Fruit fly (Drosophila melanogaster) whole organism, pupa: Measurements from ENCODE around the gene twe.
A peak's percentile ranks its signal among the peaks of the same experiment; 100 is the strongest.

Experiments used
- CG10348 ChIP-seq: fragments of 200-800 bp; sonication (Bioruptor generic); IDR thresholded peaks from 2 replicates; pipeline ENCODE4 v1.3.6; 2022; ENCODE audit warnings: missing biosample characterization, missing genetic modification characterization
- CG12605 ChIP-seq: fragments of 200-800 bp; sonication (Bioruptor generic); IDR thresholded peaks from 2 replicates; pipeline ENCODE4 v1.3.6; 2022; ENCODE audit warnings: missing biosample characterization, missing genetic modification characterization
- CG13204 ChIP-seq: fragments of 200-800 bp; sonication (Bioruptor generic); optimal IDR thresholded peaks from 2 replicates; lab custom pipeline; 2018; ENCODE audit warnings: missing biosample characterization, mild to moderate bottlenecking, missing genetic modification characterization, moderate library complexity
- CG14655 ChIP-seq: fragments of 200-800 bp; sonication (Bioruptor generic); optimal IDR thresholded peaks from 3 replicates; lab custom pipeline; 2017; ENCODE audit warnings: mild to moderate bottlenecking, missing biosample characterization, missing genetic modification reagents, missing genetic modification characterization
- CG15710 ChIP-seq: fragments of 200-800 bp; sonication (Bioruptor generic); optimal IDR thresholded peaks from 2 replicates; lab custom pipeline; 2018; ENCODE audit warnings: missing biosample characterization, mild to moderate bottlenecking, missing genetic modification characterization, moderate library complexity
- CG17806 ChIP-seq: fragments of 200-800 bp; sonication (Bioruptor generic); optimal IDR thresholded peaks from 2 replicates; lab custom pipeline; 2018; ENCODE audit warnings: missing biosample characterization, mild to moderate bottlenecking, missing genetic modification characterization, moderate library complexity
- CG32121 ChIP-seq: fragments of 200-800 bp; sonication (Bioruptor generic); IDR thresholded peaks from 2 replicates; pipeline ENCODE4 v1.3.6; 2022; ENCODE audit warnings: missing biosample characterization, missing genetic modification characterization
- CG34367 ChIP-seq: fragments of 200-800 bp; sonication (Bioruptor generic); optimal IDR thresholded peaks from 2 replicates; lab custom pipeline; 2018; ENCODE audit warnings: missing biosample characterization, mild to moderate bottlenecking, missing genetic modification characterization
- CG4496 ChIP-seq: fragments of 200-800 bp; sonication (Bioruptor generic); IDR thresholded peaks from 3 replicates; pipeline ENCODE4 v1.3.6; 2022; ENCODE audit warnings: missing biosample characterization, missing genetic modification characterization
- CG8159 ChIP-seq: fragments of 200-800 bp; sonication (Bioruptor generic); optimal IDR thresholded peaks from 3 replicates; lab custom pipeline; 2018; ENCODE audit warnings: missing biosample characterization, mild to moderate bottlenecking, missing genetic modification characterization, moderate library complexity
- CG8301 ChIP-seq: fragments of 200-800 bp; sonication (Bioruptor generic); optimal IDR thresholded peaks from 2 replicates; lab custom pipeline; 2018; ENCODE audit warnings: missing biosample characterization, mild to moderate bottlenecking, missing genetic modification characterization
- CG9948 ChIP-seq: fragments of 200-800 bp; sonication (Bioruptor generic); optimal IDR thresholded peaks from 2 replicates; lab custom pipeline; 2018; ENCODE audit warnings: missing biosample characterization, mild to moderate bottlenecking, missing genetic modification characterization, moderate library complexity
- D1 ChIP-seq: fragments of 200-800 bp; sonication (Bioruptor generic); optimal IDR thresholded peaks from 2 replicates; lab custom pipeline; 2018; ENCODE audit warnings: missing biosample characterization, mild to moderate bottlenecking, missing genetic modification characterization, moderate library complexity
- EcR ChIP-seq: fragments of 200-800 bp; sonication (Bioruptor generic); optimal IDR thresholded peaks from 3 replicates; lab custom pipeline; 2019; ENCODE audit warnings: missing biosample characterization, missing genetic modification characterization, mild to moderate bottlenecking, moderate library complexity, missing genetic modification reagents
- Ets98B ChIP-seq: fragments of 200-800 bp; sonication (Bioruptor generic); IDR thresholded peaks from 2 replicates; pipeline ENCODE4 v1.3.6; 2022; ENCODE audit warnings: missing biosample characterization, missing genetic modification characterization
- Pif1A ChIP-seq: fragments of 200-800 bp; sonication (Bioruptor generic); optimal IDR thresholded peaks from 3 replicates; lab custom pipeline; 2016; ENCODE audit warnings: missing biosample characterization, missing genetic modification characterization
- Pif1B ChIP-seq: fragments of 200-800 bp; sonication (Bioruptor generic); optimal IDR thresholded peaks from 3 replicates; lab custom pipeline; 2016; ENCODE audit warnings: missing biosample characterization, missing genetic modification characterization
- Snoo ChIP-seq: fragments of 200-800 bp; sonication (Bioruptor generic); optimal IDR thresholded peaks from 3 replicates; lab custom pipeline; 2017; ENCODE audit warnings: missing biosample characterization, mild to moderate bottlenecking, missing genetic modification characterization, inconsistent platforms
- fd96Ca ChIP-seq: fragments of 200-800 bp; sonication (Bioruptor generic); IDR thresholded peaks from 3 replicates; pipeline ENCODE4 v1.3.6; 2022; ENCODE audit warnings: missing biosample characterization, missing genetic modification characterization
- gl ChIP-seq: fragments of 200-800 bp; sonication (Bioruptor generic); optimal IDR thresholded peaks from 2 replicates; lab custom pipeline; 2018; ENCODE audit warnings: missing biosample characterization, mild to moderate bottlenecking, missing genetic modification characterization
- rn ChIP-seq: fragments of 200-800 bp; sonication (Bioruptor generic); IDR thresholded peaks from 2 replicates; pipeline ENCODE4 v1.3.6; 2022; ENCODE audit warnings: missing biosample characterization, missing genetic modification characterization

twe gene

DNA sequence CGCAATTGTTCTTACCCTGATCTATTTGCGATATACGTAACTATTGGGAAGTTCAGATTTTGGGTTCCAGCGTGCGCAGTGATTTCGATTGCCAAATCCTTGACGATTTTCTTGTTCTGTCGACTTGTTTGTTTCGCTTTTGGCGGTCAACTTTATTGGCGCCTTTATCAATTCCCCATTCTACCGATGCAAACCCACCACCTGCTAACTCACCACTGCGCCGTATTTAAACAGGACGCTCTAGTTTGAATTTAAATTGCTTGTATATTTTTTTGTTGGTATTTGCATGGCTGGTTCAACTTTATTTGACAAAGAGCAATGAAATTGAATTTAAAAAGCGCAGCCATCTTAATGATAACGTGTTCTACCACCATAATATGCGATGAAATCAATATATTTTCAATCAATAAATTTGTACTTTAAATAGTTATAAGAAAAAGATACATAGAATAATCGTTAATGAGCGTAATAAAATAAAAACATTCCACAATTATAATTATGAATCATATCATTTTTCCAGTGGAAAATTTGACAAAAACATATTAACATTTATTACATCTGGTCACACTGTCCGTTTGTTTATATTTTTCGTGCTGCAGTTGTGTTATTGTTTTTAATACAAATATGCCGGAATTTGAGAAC, at the start of gene twe, which contains the start of gene CG4935:
TSS of gene twe (minus strand) at position 302 of the 642 bp plus-strand sequence.
TSS of gene CG4935 (plus strand) at position 566 of the 642 bp plus-strand sequence.
- TF ChIP-seq CG34367 (tag; lab: Kevin White, UChicago), result no peak
- TF ChIP-seq CG32121, result no peak
- no peak for TF ChIP-seq CG12605
- TF ChIP-seq D1 (tag; lab: Kevin White, UChicago), result no peak
- no peak for TF ChIP-seq CG8301
- no peak for TF ChIP-seq CG9948 (tag; lab: Kevin White, UChicago)
- TF ChIP-seq CG15710 (tag; lab: Kevin White, UChicago), result no peak
- no peak for TF ChIP-seq CG17806 (tag; lab: Kevin White, UChicago)
- TF ChIP-seq Ets98B (GFP tag; lab: Robert Waterston, UW), result no peak
- no peak for TF ChIP-seq gl (tag; lab: Kevin White, UChicago)
- no peak for TF ChIP-seq CG8159 (tag; lab: Kevin White, UChicago)
- TF ChIP-seq, all 21 proteins: peak for 0

DNA sequence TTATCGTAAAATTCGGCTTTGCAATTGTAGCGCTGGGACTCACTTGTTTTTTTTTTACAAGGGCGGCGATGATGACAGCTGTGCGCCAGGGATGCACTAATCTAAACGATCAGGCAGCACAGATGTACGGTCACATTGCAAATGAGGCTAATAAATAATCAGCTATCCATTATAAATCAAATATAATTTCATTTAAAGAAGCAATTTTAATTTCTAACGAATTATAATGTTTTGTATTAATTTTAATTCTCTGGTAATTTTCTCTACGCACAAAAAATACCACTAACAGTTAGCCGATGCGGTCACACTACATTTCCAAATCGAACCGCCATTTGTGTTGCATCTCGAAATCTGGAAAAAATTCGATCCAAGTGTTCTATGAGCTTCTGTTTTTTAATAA, 49.0 kb upstream of the twe start, which contains the start of the genes cni and fzy:
TSS of gene cni (minus strand) at position 79 of the 400 bp plus-strand sequence.
TSS of gene fzy (plus strand) at position 309 of the 400 bp plus-strand sequence.
- TF ChIP-seq CG14655 (no peak), CG13204 (GFP tag; lab: Kevin White, UChicago) (no peak), gl (tag; lab: Kevin White, UChicago) (no peak), CG8159 (tag; lab: Kevin White, UChicago) (no peak), D1 (tag; lab: Kevin White, UChicago) (no peak), CG15710 (tag; lab: Kevin White, UChicago) (no peak), fd96Ca (GFP tag; lab: Robert Waterston, UW) (no peak), CG9948 (tag; lab: Kevin White, UChicago) (no peak)

DNA sequence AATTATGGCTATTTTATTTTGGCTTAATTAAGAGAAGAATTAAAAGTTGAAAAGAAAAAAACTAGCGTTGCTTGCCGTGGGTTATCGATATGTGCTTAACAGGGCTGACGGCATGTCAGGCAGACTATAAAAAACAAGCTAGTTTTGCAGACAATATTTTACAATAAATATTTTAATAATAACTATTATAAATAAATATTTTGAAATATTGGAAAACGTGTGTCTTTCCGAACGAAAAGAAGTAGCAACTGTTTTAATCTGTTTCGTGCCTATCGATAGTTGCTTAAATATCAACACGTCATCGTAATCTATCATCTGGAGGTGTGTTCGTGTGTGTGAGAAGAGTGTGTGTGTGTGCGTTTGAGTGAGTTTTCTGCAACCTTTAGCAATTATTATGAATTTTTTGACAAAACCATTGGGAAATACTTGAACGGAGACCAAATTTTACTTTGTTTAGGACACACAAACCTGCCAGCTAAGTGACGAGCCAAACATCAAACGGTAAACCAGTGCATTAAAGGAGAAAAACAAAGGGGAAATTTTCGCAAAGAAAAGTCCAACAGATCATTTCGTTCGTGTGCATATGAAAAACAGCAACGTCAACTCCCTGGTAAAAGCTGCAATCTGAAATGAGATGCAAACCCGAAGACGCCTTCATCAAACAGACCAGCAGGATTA, 45.5 kb upstream of the twe start, which contains the start of the genes CG5861 and Syx5:
TSS of gene CG5861 (minus strand) at position 273 of the 678 bp plus-strand sequence.
TSS of gene Syx5 (plus strand) at position 321 of the 678 bp plus-strand sequence.
- no peak for TF ChIP-seq CG14655
- TF ChIP-seq CG17806 (tag; lab: Kevin White, UChicago), result peak; percentile 37
- no peak for TF ChIP-seq Pif1A (GFP tag; lab: Kevin White, UChicago)
- TF ChIP-seq CG12605, result no peak
- peak; percentile 0 for TF ChIP-seq EcR (GFP tag; lab: Kevin White, UChicago)
- TF ChIP-seq CG10348 (GFP tag; lab: Robert Waterston, UW), result no peak
- no peak for TF ChIP-seq CG34367 (tag; lab: Kevin White, UChicago)
- TF ChIP-seq CG15710 (tag; lab: Kevin White, UChicago), result peak; percentile 42
- TF ChIP-seq CG9948 (tag; lab: Kevin White, UChicago), result peak; percentile 12
- no peak for TF ChIP-seq CG8159 (tag; lab: Kevin White, UChicago)
- TF ChIP-seq CG13204 (GFP tag; lab: Kevin White, UChicago), result no peak
- peak; percentile 57; the same call in 1 of the 2 replicates for TF ChIP-seq CG32121
- TF ChIP-seq rn (GFP tag; lab: Robert Waterston, UW), result peak; percentile 42; the same call in 1 of the 2 replicates
- peak; percentile 60 for TF ChIP-seq Ets98B (GFP tag; lab: Robert Waterston, UW)
- TF ChIP-seq CG8301, result no peak
- TF ChIP-seq Pif1B (GFP tag; lab: Kevin White, UChicago), result no peak
- TF ChIP-seq fd96Ca (GFP tag; lab: Robert Waterston, UW), result no peak; the same call in 2 of the 3 replicates
- no peak for TF ChIP-seq D1 (tag; lab: Kevin White, UChicago)
- TF ChIP-seq CG4496 (GFP tag; lab: Robert Waterston, UW), result no peak
- no peak for TF ChIP-seq gl (tag; lab: Kevin White, UChicago)
- peak; percentile 29 for TF ChIP-seq Snoo (tag; lab: Kevin White, UChicago)
- TF ChIP-seq, all 21 proteins: peak for 8

- no peak for TF ChIP-seq Pif1A (GFP tag; lab: Kevin White, UChicago)
- TF ChIP-seq D1 (tag; lab: Kevin White, UChicago), result peak; percentile 58
- TF ChIP-seq CG32121, result no peak
- TF ChIP-seq EcR (GFP tag; lab: Kevin White, UChicago), result no peak
- no peak for TF ChIP-seq Snoo (tag; lab: Kevin White, UChicago)
- TF ChIP-seq CG9948 (tag; lab: Kevin White, UChicago), result no peak
- TF ChIP-seq gl (tag; lab: Kevin White, UChicago), result no peak
- peak; percentile 34 for TF ChIP-seq CG15710 (tag; lab: Kevin White, UChicago)
Measured at dm6 chr2L:16302773-16303279, 41.1 kb upstream of the twe start, which contains the start of gene GMF. TSS of gene GMF (minus strand) at chr2L:16302954.

DNA sequence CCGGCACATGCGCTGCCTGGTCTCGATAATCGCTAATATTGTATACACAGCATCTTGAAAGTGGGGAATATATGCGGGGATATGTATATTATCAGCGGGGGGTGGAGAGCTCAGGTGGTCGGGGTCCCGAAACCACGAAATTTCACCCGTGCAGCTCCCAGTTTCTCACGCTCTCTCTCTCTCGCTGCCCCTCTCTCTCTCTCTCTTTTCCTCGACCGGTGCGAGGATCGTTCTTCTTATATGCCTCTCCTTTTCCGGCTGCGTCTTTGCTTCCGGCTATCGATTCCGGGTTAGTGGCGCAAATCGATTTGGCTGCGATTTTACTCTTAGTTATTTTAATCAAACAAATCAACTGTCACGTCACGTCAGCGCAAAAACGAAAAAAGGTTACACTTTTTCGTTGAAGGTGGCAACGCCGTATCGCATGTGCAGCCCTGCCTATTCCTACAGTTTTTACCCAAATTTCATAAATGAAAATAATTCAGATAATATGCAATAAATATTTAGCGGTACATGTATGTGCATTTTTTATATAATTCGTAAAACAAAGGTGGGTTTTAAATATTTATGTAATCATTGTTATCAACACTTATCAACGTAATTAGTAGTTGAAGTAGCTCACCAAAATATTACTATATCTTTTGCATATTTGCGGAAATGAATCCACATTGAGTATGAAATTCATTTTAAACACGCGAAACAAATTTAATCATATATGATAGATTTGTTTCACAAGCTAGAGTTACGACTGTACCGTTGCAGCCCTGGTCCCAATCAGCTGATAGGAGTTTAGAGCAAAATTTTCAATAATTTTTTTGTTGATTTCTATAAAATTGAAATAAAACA, 38.0 kb upstream of the twe start, which contains the start of the genes heix and CG17328:
TSS of gene heix (minus strand) at position 393 of the 846 bp plus-strand sequence.
TSS of gene CG17328 (plus strand) at position 478 of the 846 bp plus-strand sequence.
- TF ChIP-seq Pif1A (GFP tag; lab: Kevin White, UChicago), result no peak
- TF ChIP-seq CG32121, result peak; percentile 14; the same call in 1 of the 2 replicates
- TF ChIP-seq CG15710 (tag; lab: Kevin White, UChicago), result peak; percentile 74
- no peak for TF ChIP-seq CG12605
- TF ChIP-seq CG13204 (GFP tag; lab: Kevin White, UChicago), result no peak
- peak; percentile 64 for TF ChIP-seq Snoo (tag; lab: Kevin White, UChicago)
- peak; percentile 59 for TF ChIP-seq CG8301
- TF ChIP-seq CG4496 (GFP tag; lab: Robert Waterston, UW), result peak; percentile 69
- TF ChIP-seq CG10348 (GFP tag; lab: Robert Waterston, UW), result 0 out of 2 replicates have a peak, but pooled peaks have one; percentile 16
- TF ChIP-seq CG9948 (tag; lab: Kevin White, UChicago), result peak; percentile 59
- peak; percentile 27; the same call in 1 of the 2 replicates for TF ChIP-seq Ets98B (GFP tag; lab: Robert Waterston, UW)
- peak; percentile 73 for TF ChIP-seq CG8159 (tag; lab: Kevin White, UChicago)
- no peak for TF ChIP-seq CG14655
- TF ChIP-seq rn (GFP tag; lab: Robert Waterston, UW), result 0 out of 2 replicates have a peak, but pooled peaks have one; percentile 40
- peak; percentile 62 for TF ChIP-seq CG17806 (tag; lab: Kevin White, UChicago)
- TF ChIP-seq EcR (GFP tag; lab: Kevin White, UChicago), result no peak
- no peak for TF ChIP-seq D1 (tag; lab: Kevin White, UChicago)
- TF ChIP-seq CG34367 (tag; lab: Kevin White, UChicago), result peak; percentile 56
